Fruit fly (Drosophila melanogaster): ENCODE data around the gene Uch-L5.

The Uch-L5 gene

DNA sequence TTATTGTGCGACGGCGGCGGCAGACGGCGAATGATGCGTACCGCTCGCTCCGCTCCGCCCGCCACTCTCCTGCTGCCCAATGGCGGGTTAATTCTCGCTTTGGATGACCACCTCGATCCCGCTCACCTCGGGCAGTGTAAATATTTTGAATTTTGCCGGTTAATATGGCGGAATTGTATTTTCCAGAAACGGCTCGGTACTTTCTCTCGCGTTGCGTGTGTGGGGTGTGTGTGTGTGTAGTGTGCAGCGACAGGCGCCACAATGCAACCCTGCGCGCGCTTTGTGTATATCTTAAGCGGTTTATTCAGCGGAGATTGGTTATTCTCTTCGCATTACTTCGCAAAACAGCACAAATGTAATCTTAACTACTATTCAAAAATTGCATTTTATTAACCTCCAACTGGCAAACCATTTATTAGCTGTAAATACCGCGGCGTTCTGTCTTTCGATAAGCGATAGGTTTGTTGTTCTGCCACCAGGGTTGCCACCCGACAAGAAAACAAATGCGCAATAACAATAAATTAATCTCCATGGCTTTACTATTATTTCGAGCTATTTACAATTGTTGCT, 20.9 kb downstream of the Uch-L5 start, which contains the start of the genes phol and CG3552 (continued):
- no peak for TF ChIP-seq BtbVII (GFP tag; optimal IDR thresholded peaks at IDR 0.05)
- TF ChIP-seq CG11695 (GFP tag; IDR thresholded peaks at IDR 0.05), result no peak
- TF ChIP-seq Doc2 (GFP tag; IDR thresholded peaks at IDR 0.05), result no peak
- no peak for TF ChIP-seq CG32772 (GFP tag; IDR thresholded peaks at IDR 0.05)
- peak; percentile 43 for TF ChIP-seq unc-4 (GFP tag; IDR thresholded peaks at IDR 0.05; ENCODE audit: partially characterized antibody)
- TF ChIP-seq gt (GFP tag; IDR thresholded peaks at IDR 0.05), result no peak
- TF ChIP-seq CG2120 (GFP tag; optimal IDR thresholded peaks at IDR 0.05), result peak; percentile 40
- no peak for TF ChIP-seq pfk (GFP tag; optimal IDR thresholded peaks at IDR 0.05)
- TF ChIP-seq cg (GFP tag; optimal IDR thresholded peaks at IDR 0.05), result peak; percentile 85
- TF ChIP-seq chinmo (GFP tag; IDR thresholded peaks at IDR 0.05; ENCODE audit: partially characterized antibody), result 0 out of 4 replicates have a peak, but pooled peaks have one; percentile 36
- TF ChIP-seq stwl (tag; optimal IDR thresholded peaks at IDR 0.05), result peak; percentile 64
- TF ChIP-seq CG9797 (GFP tag; optimal IDR thresholded peaks at IDR 0.05), result peak; percentile 44
- TF ChIP-seq CG10543 (GFP tag; optimal IDR thresholded peaks at IDR 0.05), result peak; percentile 45
- TF ChIP-seq CG11504 (tag; optimal IDR thresholded peaks at IDR 0.05), result peak; percentile 16
- peak; percentile 13 for TF ChIP-seq CG18262 (tag; optimal IDR thresholded peaks at IDR 0.05)
- no peak for TF ChIP-seq D19A (tag; optimal IDR thresholded peaks at IDR 0.05)
- TF ChIP-seq CG15073 (GFP tag; optimal IDR thresholded peaks at IDR 0.05), result no peak
- peak; percentile 79 for TF ChIP-seq YL-1 (GFP tag; optimal IDR thresholded peaks at IDR 0.05)
- no peak for TF ChIP-seq ash1 (GFP tag; optimal IDR thresholded peaks at IDR 0.05)
- peak; percentile 73 for TF ChIP-seq CG1603 (tag; optimal IDR thresholded peaks at IDR 0.05)
- no peak for TF ChIP-seq CkIIα-i1 (GFP tag; IDR thresholded peaks at IDR 0.05)
- TF ChIP-seq lab (GFP tag; optimal IDR thresholded peaks at IDR 0.05), result peak; percentile 35
- TF ChIP-seq CG18011 (GFP tag; optimal IDR thresholded peaks at IDR 0.05), result no peak
- peak in 1 of 2 experiments; percentile 10 for TF ChIP-seq Trl (optimal IDR thresholded peaks at IDR 0.05)
- no peak for TF ChIP-seq Trl (GFP tag; optimal IDR thresholded peaks at IDR 0.05)
- no peak for TF ChIP-seq C15 (GFP tag; IDR thresholded peaks at IDR 0.05)
- no peak for TF ChIP-seq CG10274 (GFP tag; optimal IDR thresholded peaks at IDR 0.05)
- no peak for TF ChIP-seq CG11560 (tag; IDR thresholded peaks at IDR 0.05)
- TF ChIP-seq CG14014 (GFP tag; IDR thresholded peaks at IDR 0.05), result no peak
- TF ChIP-seq CG17385 (GFP tag; optimal IDR thresholded peaks at IDR 0.05), result peak; percentile 29
- TF ChIP-seq Deaf1 (tag; optimal IDR thresholded peaks at IDR 0.05), result no peak
- TF ChIP-seq CG12391 (tag; optimal IDR thresholded peaks at IDR 0.05), result peak; percentile 34
- TF ChIP-seq CG4617 (GFP tag; optimal IDR thresholded peaks at IDR 0.05; ENCODE audit: borderline replicate concordance), result peak; percentile 92
- TF ChIP-seq CG14710 (tag; optimal IDR thresholded peaks at IDR 0.05), result peak; percentile 46
- TF ChIP-seq lov (optimal IDR thresholded peaks at IDR 0.05), result no peak
- TF ChIP-seq lov (GFP tag; IDR thresholded peaks at IDR 0.05), result no peak
- TF ChIP-seq CG12104 (GFP tag; optimal IDR thresholded peaks at IDR 0.05), result no peak
- peak in 1 of 2 experiments; percentile 31 for TF ChIP-seq Pdp1 (GFP tag; optimal IDR thresholded peaks at IDR 0.05)
- TF ChIP-seq hkb (optimal IDR thresholded peaks at IDR 0.05), result peak; percentile 3
- no peak for TF ChIP-seq hkb (GFP tag; IDR thresholded peaks at IDR 0.05)
- no peak for TF ChIP-seq CG8388 (GFP tag; optimal IDR thresholded peaks at IDR 0.05)
- no peak for TF ChIP-seq Sox102F (GFP tag; optimal IDR thresholded peaks at IDR 0.05)
- TF ChIP-seq Dip2 (GFP tag; IDR thresholded peaks at IDR 0.05), result no peak
- no peak for TF ChIP-seq peb (GFP tag; IDR thresholded peaks at IDR 0.05)
- peak in 1 of 2 experiments; percentile 13 for TF ChIP-seq tll (GFP tag; optimal IDR thresholded peaks at IDR 0.05)
- TF ChIP-seq bsh (GFP tag; optimal IDR thresholded peaks at IDR 0.05), result no peak
- peak; percentile 61 for TF ChIP-seq abd-A (tag; optimal IDR thresholded peaks at IDR 0.05)
- TF ChIP-seq trem (tag; optimal IDR thresholded peaks at IDR 0.05), result peak; percentile 63
- TF ChIP-seq ewg (GFP tag; optimal IDR thresholded peaks at IDR 0.05), result peak; percentile 66
- TF ChIP-seq sens (GFP tag), result peak; percentile 64
